Worm (Caenorhabditis elegans): ENCODE results near the gene immp-1.

immp-1 gene

DNA sequence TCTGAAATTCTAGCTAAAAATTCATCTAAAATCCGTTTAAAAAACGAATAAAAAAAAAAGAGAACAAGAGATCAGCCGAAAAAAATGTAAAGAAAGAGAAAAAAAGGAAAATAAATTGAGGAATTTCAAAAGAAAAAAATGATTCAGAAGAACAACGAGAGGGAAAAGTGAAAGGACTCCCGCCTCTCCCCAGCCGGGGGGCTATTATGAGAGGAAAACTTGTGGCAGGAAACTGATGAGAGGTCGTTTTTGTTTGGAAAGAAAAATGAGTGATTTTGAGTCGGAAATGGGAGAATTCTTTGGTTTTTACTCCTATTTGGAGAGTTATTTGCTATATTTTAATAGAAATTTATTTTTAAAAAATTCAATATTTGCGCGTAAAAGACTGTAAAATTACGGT, 32.6 kb upstream of the immp-1 start:
- no peak for TF ChIP-seq fkh-10 (GFP tag; optimal IDR thresholded peaks at IDR 0.05)
- TF ChIP-seq unc-39 (tag; optimal IDR thresholded peaks at IDR 0.05), result no peak
- no peak for TF ChIP-seq egl-27 (tag; optimal IDR thresholded peaks at IDR 0.05)
- no peak for TF ChIP-seq fos-1 (tag; optimal IDR thresholded peaks at IDR 0.05)
- TF ChIP-seq snpc-4 (tag; optimal IDR thresholded peaks at IDR 0.05), result no peak
- no peak for TF ChIP-seq mml-1 (tag; optimal IDR thresholded peaks at IDR 0.05)
- TF ChIP-seq ZK546.5 (tag; optimal IDR thresholded peaks at IDR 0.05), result no peak
- no peak for TF ChIP-seq pqm-1 (tag; optimal IDR thresholded peaks at IDR 0.05)
- TF ChIP-seq unc-62 (GFP tag; optimal IDR thresholded peaks at IDR 0.05), result no peak
- TF ChIP-seq lin-15B (tag; optimal IDR thresholded peaks at IDR 0.05), result no peak
- TF ChIP-seq nhr-76 (tag; optimal IDR thresholded peaks at IDR 0.05), result no peak

ce11 chrIII:11746718-11747117, 28.0 kb upstream of the immp-1 start, which contains the start of gene mrt-2:
TSS of gene mrt-2 (plus strand) at chrIII:11746766.
- TF ChIP-seq zag-1 (tag; optimal IDR thresholded peaks at IDR 0.05) (no peak), lin-39 (tag; optimal IDR thresholded peaks at IDR 0.05) (peak; percentile 54), ZK546.5 (tag; optimal IDR thresholded peaks at IDR 0.05) (no peak), pha-4 (tag; optimal IDR thresholded peaks at IDR 0.05) (peak; percentile 77), sea-2 (GFP tag; optimal IDR thresholded peaks at IDR 0.05) (no peak), ceh-16 (tag; optimal IDR thresholded peaks at IDR 0.05) (no peak), nhr-11 (tag; optimal IDR thresholded peaks at IDR 0.05) (no peak), fkh-10 (GFP tag; optimal IDR thresholded peaks at IDR 0.05) (no peak), fos-1 (tag; optimal IDR thresholded peaks at IDR 0.05) (no peak), aly-2 (tag; optimal IDR thresholded peaks at IDR 0.05) (no peak), nfya-1 (tag; optimal IDR thresholded peaks at IDR 0.05; ENCODE audit: insufficient read depth) (peak; percentile 87), ceh-82 (tag; optimal IDR thresholded peaks at IDR 0.05) (no peak), fkh-2 (tag; optimal IDR thresholded peaks at IDR 0.05) (no peak), ceh-28 (tag; optimal IDR thresholded peaks at IDR 0.05) (peak; percentile 49), elt-1 (tag; optimal IDR thresholded peaks at IDR 0.05) (no peak), jun-1 (tag; optimal IDR thresholded peaks at IDR 0.05) (no peak), nhr-76 (tag; optimal IDR thresholded peaks at IDR 0.05) (no peak), ama-1 (optimal IDR thresholded peaks at IDR 0.05) (no peak), hmg-11 (tag; optimal IDR thresholded peaks at IDR 0.05) (peak; percentile 43), mml-1 (tag; optimal IDR thresholded peaks at IDR 0.05) (no peak), ztf-4 (tag; optimal IDR thresholded peaks at IDR 0.05) (no peak), egl-27 (tag; optimal IDR thresholded peaks at IDR 0.05) (no peak), unc-39 (tag; optimal IDR thresholded peaks at IDR 0.05) (no peak), nhr-43 (tag; optimal IDR thresholded peaks at IDR 0.05; ENCODE audit: poor library complexity, severe bottlenecking) (peak; percentile 91), nhr-28 (tag; optimal IDR thresholded peaks at IDR 0.05) (no peak), egl-5 (tag; optimal IDR thresholded peaks at IDR 0.05) (no peak), nhr-12 (tag; optimal IDR thresholded peaks at IDR 0.05) (no peak), nhr-237 (tag; optimal IDR thresholded peaks at IDR 0.05) (no peak), unc-62 (GFP tag; optimal IDR thresholded peaks at IDR 0.05) (no peak), nhr-77 (tag; optimal IDR thresholded peaks at IDR 0.05) (no peak), nhr-67 (tag; optimal IDR thresholded peaks at IDR 0.05) (no peak), elt-2 (tag; optimal IDR thresholded peaks at IDR 0.05) (peak; percentile 22), ztf-11 (tag; optimal IDR thresholded peaks at IDR 0.05) (no peak), nhr-25 (tag; optimal IDR thresholded peaks at IDR 0.05) (peak; percentile 65), lsy-12 (tag; optimal IDR thresholded peaks at IDR 0.05) (peak; percentile 55), nhr-23 (tag; optimal IDR thresholded peaks at IDR 0.05) (peak; percentile 86), lin-15B (tag; optimal IDR thresholded peaks at IDR 0.05) (peak; percentile 66), skn-1 (tag; optimal IDR thresholded peaks at IDR 0.05) (peak; percentile 45), tbx-2 (tag; optimal IDR thresholded peaks at IDR 0.05) (no peak), pqm-1 (tag; optimal IDR thresholded peaks at IDR 0.05) (no peak), R02D3.7 (tag; optimal IDR thresholded peaks at IDR 0.05) (peak; percentile 5), elt-3 (tag; optimal IDR thresholded peaks at IDR 0.05) (no peak), mdl-1 (tag; optimal IDR thresholded peaks at IDR 0.05) (no peak), ceh-9 (tag; optimal IDR thresholded peaks at IDR 0.05) (no peak), eor-1 (tag; optimal IDR thresholded peaks at IDR 0.05) (no peak), daf-12 (tag; optimal IDR thresholded peaks at IDR 0.05) (no peak), snpc-4 (tag; optimal IDR thresholded peaks at IDR 0.05) (peak; percentile 43)
